7 worm cellular contexts compared by ENCODE assay signal in genomic region chrIII:11243421-11243820, ce11.
A peak's percentile ranks its signal among the peaks of the same experiment; 100 is the strongest.
TF ChIP-seq lines count a peak whose summit lies in the region.

No protein-coding gene starts in this region.

TF ChIP-seq in whole organism, L1 larva, 84 proteins besides CTCF, POLR2A, EP300 and RAD21 (continued from another document and continues in another):
- TF ChIP-seq nhr-20 (tag; optimal IDR thresholded peaks at IDR 0.05; lab: Kevin White, UChicago) (peak; percentile 84), lin-13 (GFP tag; optimal IDR thresholded peaks at IDR 0.05; lab: Kevin White, UChicago) (peak; percentile 23), nhr-11 (tag; optimal IDR thresholded peaks at IDR 0.05; lab: Kevin White, UChicago) (no peak), efl-1 (optimal IDR thresholded peaks at IDR 0.05; lab: Kevin White, UChicago) (peak; percentile 65 to 74), efl-1 (GFP tag; optimal IDR thresholded peaks at IDR 0.05 in 1 of 2; lab: Kevin White, UChicago) (peak; percentile 44 to 93), hlh-17 (GFP tag; optimal IDR thresholded peaks at IDR 0.05; lab: Kevin White, UChicago; ENCODE audit: borderline replicate concordance) (no peak), vab-15 (tag; optimal IDR thresholded peaks at IDR 0.05; lab: Kevin White, UChicago) (no peak), pag-3 (tag; optimal IDR thresholded peaks at IDR 0.05; lab: Kevin White, UChicago; ENCODE audit: borderline replicate concordance, insufficient read depth) (no peak), nhr-71 (tag; optimal IDR thresholded peaks at IDR 0.05; lab: Kevin White, UChicago) (peak; percentile 86), isw-1 (GFP tag; IDR thresholded peaks at IDR 0.05; lab: Robert Waterston, UW) (no peak), alr-1 (tag; optimal IDR thresholded peaks at IDR 0.05; lab: Kevin White, UChicago; ENCODE audit: borderline replicate concordance) (no peak), lin-15B (tag; optimal IDR thresholded peaks at IDR 0.05; lab: Kevin White, UChicago) (no peak), snu-23 (GFP tag; optimal IDR thresholded peaks at IDR 0.05; lab: Kevin White, UChicago) (peak; percentile 90), fkh-4 (tag; optimal IDR thresholded peaks at IDR 0.05; lab: Kevin White, UChicago; ENCODE audit: borderline replicate concordance) (no peak), elt-3 (tag; optimal IDR thresholded peaks at IDR 0.05; lab: Kevin White, UChicago) (peak in 4 of 6 experiments; percentile 47 to 61 (median 54)), hlh-4 (tag; optimal IDR thresholded peaks at IDR 0.05; lab: Kevin White, UChicago) (no peak), hpl-2 (GFP tag; optimal IDR thresholded peaks at IDR 0.05; lab: Kevin White, UChicago) (peak; percentile 12)

TF ChIP-seq in whole organism, L2 larva, 48 proteins besides CTCF, POLR2A, EP300 and RAD21 (continued from another document):
- TF ChIP-seq mdl-1 (tag; optimal IDR thresholded peaks at IDR 0.05; lab: Kevin White, UChicago) (peak; percentile 5 to 9), nhr-25 (tag; optimal IDR thresholded peaks at IDR 0.05; lab: Kevin White, UChicago) (peak; percentile 81), snpc-4 (tag; optimal IDR thresholded peaks at IDR 0.05; lab: Kevin White, UChicago) (peak; percentile 35), unc-55 (GFP tag; optimal IDR thresholded peaks at IDR 0.05; lab: Kevin White, UChicago) (peak; percentile 85), lin-13 (GFP tag; optimal IDR thresholded peaks at IDR 0.05; lab: Kevin White, UChicago) (peak; percentile 57), nhr-10 (tag; optimal IDR thresholded peaks at IDR 0.05; lab: Kevin White, UChicago) (no peak), egl-27 (tag; optimal IDR thresholded peaks at IDR 0.05; lab: Kevin White, UChicago) (peak; percentile 39), lsy-2 (tag; optimal IDR thresholded peaks at IDR 0.05; lab: Kevin White, UChicago) (peak; percentile 29 to 67), sem-4 (tag; optimal IDR thresholded peaks at IDR 0.05; lab: Kevin White, UChicago) (peak; percentile 18), ama-1 (optimal IDR thresholded peaks at IDR 0.05; lab: Kevin White, UChicago) (no peak), nhr-6 (tag; optimal IDR thresholded peaks at IDR 0.05; lab: Kevin White, UChicago) (peak; percentile 47), sma-9 (GFP tag; optimal IDR thresholded peaks at IDR 0.05; lab: Kevin White, UChicago) (peak; percentile 85), sma-9 (tag; optimal IDR thresholded peaks at IDR 0.05; lab: Kevin White, UChicago) (no peak), ztf-1 (GFP tag; conservative IDR thresholded peaks at IDR 0.05; lab: Robert Waterston, UW) (no peak), blmp-1 (tag; optimal IDR thresholded peaks at IDR 0.05; lab: Kevin White, UChicago; ENCODE audit: insufficient read depth) (peak; percentile 52), nhr-129 (tag; optimal IDR thresholded peaks at IDR 0.05; lab: Kevin White, UChicago) (peak; percentile 93)

TF ChIP-seq in whole organism, L3 larva, 47 proteins besides CTCF, POLR2A, EP300 and RAD21 (continued from another document):
- peak; percentile 23 for TF ChIP-seq egl-5 (tag; optimal IDR thresholded peaks at IDR 0.05; lab: Kevin White, UChicago)
- peak; percentile 90 for TF ChIP-seq hmg-11 (tag; optimal IDR thresholded peaks at IDR 0.05; lab: Kevin White, UChicago)
- TF ChIP-seq egl-27 (tag; optimal IDR thresholded peaks at IDR 0.05; lab: Kevin White, UChicago), result peak; percentile 37
- peak; percentile 88 for TF ChIP-seq nfya-1 (tag; optimal IDR thresholded peaks at IDR 0.05; lab: Kevin White, UChicago; ENCODE audit: insufficient read depth)
- TF ChIP-seq unc-39 (tag; optimal IDR thresholded peaks at IDR 0.05; lab: Kevin White, UChicago), result no peak
- TF ChIP-seq nhr-67 (tag; optimal IDR thresholded peaks at IDR 0.05; lab: Kevin White, UChicago), result no peak
- no peak for TF ChIP-seq ceh-16 (tag; optimal IDR thresholded peaks at IDR 0.05; lab: Kevin White, UChicago)
- peak; percentile 81 for TF ChIP-seq pha-4 (tag; optimal IDR thresholded peaks at IDR 0.05; lab: Kevin White, UChicago)
- peak; percentile 84 for TF ChIP-seq nhr-25 (tag; optimal IDR thresholded peaks at IDR 0.05; lab: Kevin White, UChicago)
- peak; percentile 4 for TF ChIP-seq skn-1 (tag; optimal IDR thresholded peaks at IDR 0.05; lab: Kevin White, UChicago)
- peak; percentile 85 for TF ChIP-seq ceh-28 (tag; optimal IDR thresholded peaks at IDR 0.05; lab: Kevin White, UChicago)
- peak; percentile 64 for TF ChIP-seq nhr-23 (tag; optimal IDR thresholded peaks at IDR 0.05; lab: Kevin White, UChicago)
- TF ChIP-seq elt-2 (tag; optimal IDR thresholded peaks at IDR 0.05; lab: Kevin White, UChicago), result peak; percentile 72
- TF ChIP-seq nhr-76 (tag; optimal IDR thresholded peaks at IDR 0.05; lab: Kevin White, UChicago), result no peak
- peak; percentile 24 for TF ChIP-seq unc-62 (GFP tag; optimal IDR thresholded peaks at IDR 0.05; lab: Kevin White, UChicago)
- no peak for TF ChIP-seq ceh-9 (tag; optimal IDR thresholded peaks at IDR 0.05; lab: Kevin White, UChicago)
- peak; percentile 72 for TF ChIP-seq snpc-4 (tag; optimal IDR thresholded peaks at IDR 0.05; lab: Kevin White, UChicago)
- TF ChIP-seq ztf-11 (tag; optimal IDR thresholded peaks at IDR 0.05; lab: Kevin White, UChicago), result no peak
- TF ChIP-seq ztf-4 (tag; optimal IDR thresholded peaks at IDR 0.05; lab: Kevin White, UChicago), result peak; percentile 44

TF ChIP-seq in whole organism, L4 larva, 104 proteins besides CTCF, POLR2A, EP300 and RAD21 (continued from another document and continues in another):
- TF ChIP-seq daf-16 (GFP tag; optimal IDR thresholded peaks at IDR 0.05; lab: Kevin White, UChicago) (no peak), daf-16 (tag; optimal IDR thresholded peaks at IDR 0.05; lab: Kevin White, UChicago) (peak; percentile 74), hmg-1.1 (GFP tag; IDR thresholded peaks at IDR 0.05; lab: Robert Waterston, UW) (peak; percentile 69), dmd-6 (GFP tag; IDR thresholded peaks at IDR 0.05; lab: Robert Waterston, UW) (peak; percentile 82), nhr-11 (tag; optimal IDR thresholded peaks at IDR 0.05; lab: Kevin White, UChicago) (peak; percentile 14), lir-3 (tag; optimal IDR thresholded peaks at IDR 0.05; lab: Kevin White, UChicago) (no peak), nhr-6 (tag; optimal IDR thresholded peaks at IDR 0.05; lab: Kevin White, UChicago) (peak; percentile 71), T26A8.4 (GFP tag; IDR thresholded peaks at IDR 0.05; lab: Robert Waterston, UW) (peak; percentile 31; the same call in 1 of the 2 replicates), zfp-3 (GFP tag; conservative IDR thresholded peaks at IDR 0.05; lab: Robert Waterston, UW) (no peak), dve-1 (tag; optimal IDR thresholded peaks at IDR 0.05; lab: Kevin White, UChicago; ENCODE audit: insufficient read depth) (peak; percentile 94), tra-1 (GFP tag; IDR thresholded peaks at IDR 0.05; lab: Robert Waterston, UW) (0 out of 2 replicates have a peak, but pooled peaks have one; percentile 47), ceh-82 (tag; optimal IDR thresholded peaks at IDR 0.05; lab: Kevin White, UChicago) (no peak), lin-38 (GFP tag; IDR thresholded peaks at IDR 0.05; lab: Robert Waterston, UW) (peak; percentile 50), dpl-1 (GFP tag; optimal IDR thresholded peaks at IDR 0.05; lab: Kevin White, UChicago) (peak; percentile 42), nhr-28 (tag; optimal IDR thresholded peaks at IDR 0.05; lab: Kevin White, UChicago) (peak; percentile 88), lsy-2 (tag; optimal IDR thresholded peaks at IDR 0.05; lab: Kevin White, UChicago) (peak; percentile 30 to 74), hif-1 (tag; optimal IDR thresholded peaks at IDR 0.05; lab: Kevin White, UChicago) (peak in 1 of 2 experiments; percentile 49), nhr-76 (tag; optimal IDR thresholded peaks at IDR 0.05; lab: Kevin White, UChicago) (no peak), aly-2 (tag; optimal IDR thresholded peaks at IDR 0.05; lab: Kevin White, UChicago) (no peak), nhr-237 (tag; optimal IDR thresholded peaks at IDR 0.05; lab: Kevin White, UChicago) (no peak)

TF ChIP-seq in whole organism, late embryonic, 69 proteins besides CTCF, POLR2A, EP300 and RAD21 (continued from another document):
- TF ChIP-seq ceh-34 (tag; optimal IDR thresholded peaks at IDR 0.05; lab: Kevin White, UChicago), result peak; percentile 37
- TF ChIP-seq unc-55 (GFP tag; optimal IDR thresholded peaks at IDR 0.05; lab: Kevin White, UChicago), result peak; percentile 81
- peak; percentile 14 for TF ChIP-seq madf-2 (tag; optimal IDR thresholded peaks at IDR 0.05; lab: Kevin White, UChicago)
- peak; percentile 60 for TF ChIP-seq rnt-1 (tag; optimal IDR thresholded peaks at IDR 0.05; lab: Kevin White, UChicago)
- peak; percentile 56 for TF ChIP-seq tbx-2 (tag; optimal IDR thresholded peaks at IDR 0.05; lab: Kevin White, UChicago)
- TF ChIP-seq C08G9.2 (tag; optimal IDR thresholded peaks at IDR 0.05; lab: Kevin White, UChicago), result no peak
- TF ChIP-seq pat-9 (tag; optimal IDR thresholded peaks at IDR 0.05; lab: Kevin White, UChicago), result no peak
- peak; percentile 61 for TF ChIP-seq dve-1 (tag; optimal IDR thresholded peaks at IDR 0.05; lab: Kevin White, UChicago)

TF ChIP-seq in whole organism, mixed stage, embryonic, 35 proteins besides CTCF, POLR2A, EP300 and RAD21 (continued from another document):
- TF ChIP-seq flh-1 (GFP tag; optimal IDR thresholded peaks at IDR 0.05; lab: Kevin White, UChicago) (no peak), nhr-237 (tag; optimal IDR thresholded peaks at IDR 0.05; lab: Kevin White, UChicago) (peak; percentile 41), ham-2 (GFP tag; optimal IDR thresholded peaks at IDR 0.05; lab: Kevin White, UChicago) (no peak), M03D4.4 (tag; optimal IDR thresholded peaks at IDR 0.05; lab: Kevin White, UChicago) (no peak), hlh-1 (tag; optimal IDR thresholded peaks at IDR 0.05; lab: Kevin White, UChicago) (peak; percentile 58), ceh-43 (GFP tag; optimal IDR thresholded peaks at IDR 0.05; lab: Kevin White, UChicago) (no peak)

TF ChIP-seq in whole organism, young adult, 124 proteins besides CTCF, POLR2A, EP300 and RAD21 (continued from another document and continues in another):
- no peak for TF ChIP-seq ceh-79 (tag; optimal IDR thresholded peaks at IDR 0.05; lab: Kevin White, UChicago)
- no peak for TF ChIP-seq pbrm-1 (GFP tag; IDR thresholded peaks at IDR 0.05; lab: Robert Waterston, UW)
- no peak for TF ChIP-seq nhr-120 (GFP tag; IDR thresholded peaks at IDR 0.05; lab: Robert Waterston, UW)
- TF ChIP-seq attf-3 (GFP tag; conservative IDR thresholded peaks at IDR 0.05; lab: Robert Waterston, UW), result no peak
- no peak for TF ChIP-seq C06A6.2 (GFP tag; conservative IDR thresholded peaks at IDR 0.05; lab: Robert Waterston, UW)
- 0 out of 2 replicates have a peak, but pooled peaks have one; percentile 34 for TF ChIP-seq Y56A3A.18 (GFP tag; IDR thresholded peaks at IDR 0.05; lab: Robert Waterston, UW)
- TF ChIP-seq repo-1 (tag; optimal IDR thresholded peaks at IDR 0.05; lab: Kevin White, UChicago), result no peak
- TF ChIP-seq pha-4 (tag; optimal IDR thresholded peaks at IDR 0.05; lab: Kevin White, UChicago), result no peak
- peak; percentile 37 for TF ChIP-seq nhr-90 (tag; optimal IDR thresholded peaks at IDR 0.05; lab: Kevin White, UChicago)
- no peak for TF ChIP-seq lsl-1 (GFP tag; optimal IDR thresholded peaks at IDR 0.05; lab: Kevin White, UChicago)
- TF ChIP-seq lsy-27 (tag; optimal IDR thresholded peaks at IDR 0.05; lab: Kevin White, UChicago; ENCODE audit: borderline replicate concordance, insufficient read depth), result no peak
- TF ChIP-seq mes-4 (tag; optimal IDR thresholded peaks at IDR 0.05; lab: Kevin White, UChicago), result no peak
- no peak for TF ChIP-seq chd-7 (tag; optimal IDR thresholded peaks at IDR 0.05; lab: Kevin White, UChicago)
- TF ChIP-seq ztf-25 (GFP tag; IDR thresholded peaks at IDR 0.05; lab: Robert Waterston, UW), result no peak
- TF ChIP-seq snpc-1.1 (tag; optimal IDR thresholded peaks at IDR 0.05; lab: Kevin White, UChicago; ENCODE audit: insufficient read depth), result no peak
- TF ChIP-seq hmg-1.2 (GFP tag; IDR thresholded peaks at IDR 0.05; lab: Robert Waterston, UW), result peak; percentile 54; the same call in 1 of the 2 replicates
- TF ChIP-seq attf-5 (GFP tag; optimal IDR thresholded peaks at IDR 0.05; lab: Kevin White, UChicago), result peak; percentile 41
- no peak for TF ChIP-seq F57C9.4 (tag; optimal IDR thresholded peaks at IDR 0.05; lab: Kevin White, UChicago)
- no peak for TF ChIP-seq zim-3 (tag; optimal IDR thresholded peaks at IDR 0.05; lab: Kevin White, UChicago)
- no peak for TF ChIP-seq K11D2.4 (GFP tag; IDR thresholded peaks at IDR 0.05; lab: Robert Waterston, UW)
- TF ChIP-seq hlh-12 (tag; optimal IDR thresholded peaks at IDR 0.05; lab: Kevin White, UChicago), result no peak
- TF ChIP-seq dpff-1 (tag; optimal IDR thresholded peaks at IDR 0.05; lab: Kevin White, UChicago), result no peak
- TF ChIP-seq efl-1 (GFP tag; optimal IDR thresholded peaks at IDR 0.05; lab: Kevin White, UChicago), result no peak
- no peak for TF ChIP-seq tbx-9 (tag; optimal IDR thresholded peaks at IDR 0.05; lab: Kevin White, UChicago; ENCODE audit: borderline replicate concordance)
- TF ChIP-seq lin-26 (GFP tag; IDR thresholded peaks at IDR 0.05; lab: Robert Waterston, UW), result no peak
- no peak for TF ChIP-seq xnd-1 (tag; optimal IDR thresholded peaks at IDR 0.05; lab: Kevin White, UChicago)
- no peak for TF ChIP-seq dpl-1 (GFP tag; optimal IDR thresholded peaks at IDR 0.05; lab: Kevin White, UChicago)
- no peak for TF ChIP-seq ets-4 (GFP tag; optimal IDR thresholded peaks at IDR 0.05; lab: Kevin White, UChicago)
- TF ChIP-seq die-1 (tag; optimal IDR thresholded peaks at IDR 0.05; lab: Kevin White, UChicago), result no peak
- no peak for TF ChIP-seq Y79H2A.3 (GFP tag; conservative IDR thresholded peaks at IDR 0.05; lab: Robert Waterston, UW)
- no peak for TF ChIP-seq gei-17 (GFP tag; optimal IDR thresholded peaks at IDR 0.05; lab: Kevin White, UChicago)
- TF ChIP-seq bed-2 (GFP tag; IDR thresholded peaks at IDR 0.05; lab: Robert Waterston, UW), result no peak
- no peak for TF ChIP-seq ekl-4 (GFP tag; IDR thresholded peaks at IDR 0.05; lab: Robert Waterston, UW)
- TF ChIP-seq egrh-3 (GFP tag; IDR thresholded peaks at IDR 0.05; lab: Robert Waterston, UW), result no peak
- peak; percentile 45 for TF ChIP-seq unc-62 (GFP tag; optimal IDR thresholded peaks at IDR 0.05; lab: Kevin White, UChicago)
- TF ChIP-seq dox-1 (GFP tag; IDR thresholded peaks at IDR 0.05; lab: Robert Waterston, UW), result peak; percentile 81
- TF ChIP-seq nhr-80 (tag; optimal IDR thresholded peaks at IDR 0.05; lab: Kevin White, UChicago), result peak; percentile 89
- TF ChIP-seq athp-1 (tag; optimal IDR thresholded peaks at IDR 0.05; lab: Kevin White, UChicago), result no peak
- TF ChIP-seq him-1 (tag; optimal IDR thresholded peaks at IDR 0.05; lab: Kevin White, UChicago), result no peak
- no peak for TF ChIP-seq akir-1 (GFP tag; optimal IDR thresholded peaks at IDR 0.05; lab: Kevin White, UChicago)
- no peak for TF ChIP-seq Y53F4B.3 (GFP tag; IDR thresholded peaks at IDR 0.05; lab: Robert Waterston, UW)
- peak; percentile 38 to 57 for TF ChIP-seq let-607 (tag; optimal IDR thresholded peaks at IDR 0.05; lab: Kevin White, UChicago)
- peak; percentile 23 for TF ChIP-seq K12H6.12 (tag; optimal IDR thresholded peaks at IDR 0.05; lab: Kevin White, UChicago)
- TF ChIP-seq F23B12.7 (tag; optimal IDR thresholded peaks at IDR 0.05; lab: Kevin White, UChicago; ENCODE audit: insufficient read depth), result peak; percentile 71
- no peak for TF ChIP-seq ztf-26 (tag; optimal IDR thresholded peaks at IDR 0.05; lab: Kevin White, UChicago)
- no peak for TF ChIP-seq F10E7.11 (tag; optimal IDR thresholded peaks at IDR 0.05; lab: Kevin White, UChicago)
- no peak for TF ChIP-seq F49E8.2 (tag; optimal IDR thresholded peaks at IDR 0.05; lab: Kevin White, UChicago; ENCODE audit: insufficient read depth)
- TF ChIP-seq F22D6.2 (tag; optimal IDR thresholded peaks at IDR 0.05; lab: Kevin White, UChicago), result no peak
- TF ChIP-seq ccch-3 (GFP tag; optimal IDR thresholded peaks at IDR 0.05; lab: Kevin White, UChicago), result no peak
- no peak for TF ChIP-seq mel-28 (tag; optimal IDR thresholded peaks at IDR 0.05; lab: Kevin White, UChicago; ENCODE audit: borderline replicate concordance)
- TF ChIP-seq nhr-179 (tag; optimal IDR thresholded peaks at IDR 0.05; lab: Kevin White, UChicago), result no peak
- no peak for TF ChIP-seq madf-6 (GFP tag; IDR thresholded peaks at IDR 0.05; lab: Robert Waterston, UW)
- no peak for TF ChIP-seq egl-18 (GFP tag; IDR thresholded peaks at IDR 0.05; lab: Robert Waterston, UW)
- TF ChIP-seq lag-1 (GFP tag; IDR thresholded peaks at IDR 0.05; lab: Robert Waterston, UW), result no peak
- no peak for TF ChIP-seq nhr-27 (tag; optimal IDR thresholded peaks at IDR 0.05; lab: Kevin White, UChicago)
- no peak for TF ChIP-seq sdz-38 (tag; optimal IDR thresholded peaks at IDR 0.05; lab: Kevin White, UChicago)
